Fruit fly (Drosophila melanogaster) whole organism, prepupa: Measurements from ENCODE around the gene timeout.

Source experiments
- Blimp-1 ChIP-seq: fragments of 200-800 bp; sonication (Bioruptor generic); optimal IDR thresholded peaks from 3 replicates; lab custom pipeline; 2017; ENCODE audit warnings: missing biosample characterization, missing genetic modification characterization, mild to moderate bottlenecking, moderate library complexity, missing genetic modification reagents
- CG10631 ChIP-seq: fragments of 200-800 bp; sonication (Bioruptor generic); optimal IDR thresholded peaks from 2 replicates; lab custom pipeline; 2016; ENCODE audit warnings: missing biosample characterization, missing genetic modification characterization
- CG10669 ChIP-seq: fragments of 200-800 bp; sonication (Bioruptor generic); optimal IDR thresholded peaks from 3 replicates; lab custom pipeline; 2018; ENCODE audit warnings: missing biosample characterization, mild to moderate bottlenecking, missing genetic modification characterization, moderate library complexity
- CG11294 ChIP-seq: fragments of 200-800 bp; sonication (Bioruptor generic); IDR thresholded peaks from 2 replicates; pipeline ENCODE4 v1.3.6; 2022; ENCODE audit warnings: missing biosample characterization, missing genetic modification characterization
- CG11762 ChIP-seq: fragments of 200-800 bp; sonication (Bioruptor generic); optimal IDR thresholded peaks from 3 replicates; lab custom pipeline; 2016; ENCODE audit warnings: missing biosample characterization, missing genetic modification characterization; ENCODE audit not compliant: insufficient read depth
- CG11902 ChIP-seq: fragments of 200-800 bp; sonication (Bioruptor generic); optimal IDR thresholded peaks from 3 replicates; lab custom pipeline; 2016; ENCODE audit warnings: missing biosample characterization, missing genetic modification characterization
- CG15336 ChIP-seq: fragments of 200-800 bp; sonication (Bioruptor generic); IDR thresholded peaks from 2 replicates; pipeline ENCODE4 v1.3.6; 2022; ENCODE audit warnings: missing biosample characterization, missing genetic modification characterization
- CG1621 ChIP-seq: fragments of 200-800 bp; sonication (Bioruptor generic); optimal IDR thresholded peaks from 3 replicates; lab custom pipeline; 2018; ENCODE audit warnings: missing biosample characterization, mild to moderate bottlenecking, missing genetic modification characterization
- CG16779 ChIP-seq: fragments of 200-800 bp; sonication (Bioruptor generic); optimal IDR thresholded peaks from 3 replicates; lab custom pipeline; 2017; ENCODE audit warnings: missing biosample characterization, mild to moderate bottlenecking, missing genetic modification characterization
- CG31627 ChIP-seq: fragments of 200-800 bp; sonication (Bioruptor generic); optimal IDR thresholded peaks from 3 replicates; lab custom pipeline; 2016; ENCODE audit warnings: missing biosample characterization, missing genetic modification characterization
- CG32006 ChIP-seq: fragments of 200-800 bp; sonication (Bioruptor generic); optimal IDR thresholded peaks from 3 replicates; lab custom pipeline; 2017; ENCODE audit warnings: missing biosample characterization, mild to moderate bottlenecking, missing genetic modification characterization
- CG34406 ChIP-seq: fragments of 200-800 bp; sonication (Bioruptor generic); optimal IDR thresholded peaks from 3 replicates; lab custom pipeline; 2016; ENCODE audit warnings: missing biosample characterization, missing genetic modification characterization
- CG4318 ChIP-seq: fragments of 200-800 bp; sonication (Bioruptor generic); optimal IDR thresholded peaks from 3 replicates; lab custom pipeline; 2017; ENCODE audit warnings: missing biosample characterization, mild to moderate bottlenecking, missing genetic modification characterization
- CG6163 ChIP-seq: fragments of 200-800 bp; sonication (Bioruptor generic); IDR thresholded peaks from 3 replicates; pipeline ENCODE4 v1.3.6; 2022; ENCODE audit warnings: missing biosample characterization, missing genetic modification characterization
- CG6276 ChIP-seq: fragments of 200-800 bp; sonication (Bioruptor generic); optimal IDR thresholded peaks from 2 replicates; lab custom pipeline; 2017; ENCODE audit warnings: missing biosample characterization, mild to moderate bottlenecking, missing genetic modification characterization
- CG6792 ChIP-seq: fragments of 200-800 bp; sonication (Bioruptor generic); optimal IDR thresholded peaks from 3 replicates; lab custom pipeline; 2016; ENCODE audit warnings: missing biosample characterization, missing genetic modification characterization
- CG6808 ChIP-seq: fragments of 200-800 bp; sonication (Bioruptor generic); optimal IDR thresholded peaks from 3 replicates; lab custom pipeline; 2017; ENCODE audit warnings: missing biosample characterization, missing genetic modification characterization, mild to moderate bottlenecking, moderate library complexity, missing genetic modification reagents
- CG6854 ChIP-seq: fragments of 200-800 bp; sonication (Bioruptor generic); optimal IDR thresholded peaks from 2 replicates; lab custom pipeline; 2017; ENCODE audit warnings: missing biosample characterization, mild to moderate bottlenecking, missing genetic modification characterization
- CG7368 ChIP-seq: fragments of 200-800 bp; sonication (Bioruptor generic); optimal IDR thresholded peaks from 3 replicates; lab custom pipeline; 2016; ENCODE audit warnings: missing biosample characterization, missing genetic modification characterization
- CG8632 ChIP-seq: fragments of 200-800 bp; sonication (Bioruptor generic); optimal IDR thresholded peaks from 3 replicates; lab custom pipeline; 2016; ENCODE audit warnings: missing biosample characterization, missing genetic modification characterization
- CG9139 ChIP-seq: fragments of 200-800 bp; sonication (Bioruptor generic); optimal IDR thresholded peaks from 3 replicates; lab custom pipeline; 2017; ENCODE audit warnings: missing biosample characterization, mild to moderate bottlenecking, missing genetic modification characterization
- Eip93F ChIP-seq: fragments of 200-800 bp; sonication (Bioruptor generic); optimal IDR thresholded peaks from 2 replicates; lab custom pipeline; 2016; ENCODE audit warnings: missing biosample characterization, mild to moderate bottlenecking, missing genetic modification characterization
- Ets21C ChIP-seq: fragments of 200-800 bp; sonication (Bioruptor generic); optimal IDR thresholded peaks from 3 replicates; lab custom pipeline; 2016; ENCODE audit warnings: missing biosample characterization, missing genetic modification characterization
- Ets96B ChIP-seq: fragments of 200-800 bp; optimal IDR thresholded peaks from 2 replicates; lab custom pipeline; 2019; ENCODE audit warnings: missing biosample characterization, mild to moderate bottlenecking, missing genetic modification characterization, moderate library complexity
- Gug ChIP-seq: fragments of 200-800 bp; sonication (Bioruptor generic); IDR thresholded peaks from 2 replicates; pipeline ENCODE4 v1.3.6; 2022; ENCODE audit warnings: missing biosample characterization, missing genetic modification characterization
- Hr38 ChIP-seq: sonication (Bioruptor generic); optimal IDR thresholded peaks from 2 replicates; lab custom pipeline; 2016; ENCODE audit warnings: missing biosample characterization, missing genetic modification characterization
- Hr39 ChIP-seq: fragments of 200-800 bp; sonication (Bioruptor generic); optimal IDR thresholded peaks from 2 replicates; lab custom pipeline; 2016; ENCODE audit warnings: missing biosample characterization, missing genetic modification characterization
- Met ChIP-seq: fragments of 200-800 bp; sonication (Bioruptor generic); optimal IDR thresholded peaks from 3 replicates; lab custom pipeline; 2016; ENCODE audit warnings: missing biosample characterization, missing genetic modification characterization
- OdsH ChIP-seq: fragments of 200-800 bp; sonication (Bioruptor generic); optimal IDR thresholded peaks from 3 replicates; lab custom pipeline; 2016; ENCODE audit warnings: missing biosample characterization, missing genetic modification characterization
- Smox ChIP-seq: fragments of 200-800 bp; sonication (Bioruptor generic); optimal IDR thresholded peaks from 3 replicates; lab custom pipeline; 2016; ENCODE audit warnings: missing biosample characterization, missing genetic modification characterization
- Sox102F ChIP-seq: fragments of 200-800 bp; sonication (Bioruptor generic); optimal IDR thresholded peaks from 2 replicates; lab custom pipeline; 2016; ENCODE audit warnings: missing biosample characterization, mild to moderate bottlenecking, missing genetic modification characterization
- Sox14 ChIP-seq: fragments of 200-800 bp; sonication (Bioruptor generic); optimal IDR thresholded peaks from 3 replicates; lab custom pipeline; 2016; ENCODE audit warnings: missing biosample characterization, missing genetic modification characterization
- Sox15 ChIP-seq: fragments of 200-800 bp; sonication (Bioruptor generic); optimal IDR thresholded peaks from 3 replicates; lab custom pipeline; 2016; ENCODE audit warnings: missing biosample characterization, missing genetic modification characterization
- achi ChIP-seq: fragments of 200-800 bp; sonication (Bioruptor generic); optimal IDR thresholded peaks from 3 replicates; lab custom pipeline; 2016; ENCODE audit warnings: missing biosample characterization, missing genetic modification characterization
- acj6 ChIP-seq: fragments of 200-800 bp; sonication (Bioruptor generic); optimal IDR thresholded peaks from 3 replicates; lab custom pipeline; 2016; ENCODE audit warnings: missing biosample characterization, missing genetic modification characterization
- cyc ChIP-seq: fragments of 200-800 bp; sonication (Bioruptor generic); optimal IDR thresholded peaks from 3 replicates; lab custom pipeline; 2016; ENCODE audit warnings: missing biosample characterization, missing genetic modification characterization
- dac ChIP-seq: fragments of 200-800 bp; sonication (Bioruptor generic); optimal IDR thresholded peaks from 2 replicates; lab custom pipeline; 2017; ENCODE audit warnings: missing biosample characterization, mild to moderate bottlenecking, missing genetic modification characterization
- dsx ChIP-seq: fragments of 200-800 bp; optimal IDR thresholded peaks from 3 replicates; lab custom pipeline; 2019; ENCODE audit warnings: missing biosample characterization, mild to moderate bottlenecking, missing genetic modification characterization, moderate library complexity; ENCODE audit not compliant: poor library complexity, severe bottlenecking
- eg ChIP-seq: fragments of 200-800 bp; sonication (Bioruptor generic); IDR thresholded peaks from 3 replicates; pipeline ENCODE4 v1.3.6; 2022; ENCODE audit warnings: missing biosample characterization, missing genetic modification characterization
- esn ChIP-seq: fragments of 200-800 bp; sonication (Bioruptor generic); optimal IDR thresholded peaks from 2 replicates; lab custom pipeline; 2016; ENCODE audit warnings: missing biosample characterization, mild to moderate bottlenecking, missing genetic modification characterization, moderate library complexity
- fd59A ChIP-seq: fragments of 200-800 bp; sonication (Bioruptor generic); optimal IDR thresholded peaks from 2 replicates; lab custom pipeline; 2017; ENCODE audit warnings: missing biosample characterization, mild to moderate bottlenecking, missing genetic modification characterization, missing genetic modification reagents
- fd85E ChIP-seq: fragments of 200-800 bp; sonication (Bioruptor generic); optimal IDR thresholded peaks from 3 replicates; lab custom pipeline; 2016; ENCODE audit warnings: missing biosample characterization, missing genetic modification characterization
- fkh ChIP-seq: fragments of 200-800 bp; sonication (Bioruptor generic); optimal IDR thresholded peaks from 3 replicates; lab custom pipeline; 2017; ENCODE audit warnings: missing biosample characterization, mild to moderate bottlenecking, missing genetic modification characterization, moderate library complexity
- pdm3 ChIP-seq: fragments of 200-800 bp; sonication (Bioruptor generic); optimal IDR thresholded peaks from 3 replicates; lab custom pipeline; 2016; ENCODE audit warnings: missing biosample characterization, missing genetic modification characterization
- salr ChIP-seq, 2 experiments: fragments of 200-800 bp; sonication (Bioruptor generic); optimal IDR thresholded peaks; 3 replicates each; lab custom pipeline; 2016 to 2018; ENCODE audit warnings: missing biosample characterization in 2 of 2, missing genetic modification characterization in 2 of 2, mild to moderate bottlenecking in 1 of 2
- spab ChIP-seq: fragments of 200-800 bp; sonication (Bioruptor generic); optimal IDR thresholded peaks from 2 replicates; lab custom pipeline; 2017; ENCODE audit warnings: missing biosample characterization, mild to moderate bottlenecking, missing genetic modification characterization, missing genetic modification reagents
- ss ChIP-seq, 2 experiments: fragments of 200-800 bp; sonication (Bioruptor generic); optimal IDR thresholded peaks; 2 replicates in 1 of 2; 3 replicates in 1 of 2; lab custom pipeline; 2017 to 2018; ENCODE audit warnings: mild to moderate bottlenecking in 2 of 2, missing biosample characterization in 2 of 2, missing genetic modification characterization in 2 of 2, moderate library complexity in 1 of 2
- svp ChIP-seq: fragments of 200-800 bp; sonication (Bioruptor generic); peaks from one replicate; lab custom pipeline; 2016; ENCODE audit warnings: missing biosample characterization, missing genetic modification characterization
- topi ChIP-seq: fragments of 200-800 bp; sonication (Bioruptor generic); optimal IDR thresholded peaks from 3 replicates; lab custom pipeline; 2016; ENCODE audit warnings: missing biosample characterization, missing genetic modification characterization
- vri ChIP-seq: fragments of 200-800 bp; sonication (Bioruptor generic); optimal IDR thresholded peaks from 3 replicates; lab custom pipeline; 2016; ENCODE audit warnings: missing biosample characterization, mild to moderate bottlenecking, missing genetic modification characterization

The timeout gene

dm6 chr3R:13088942-13089341 is 491 bp downstream of the timeout start, which contains the start of gene CG34308:
TSS of gene CG34308 (plus strand) at chr3R:13089242.
- TF ChIP-seq eg, result no peak
- TF ChIP-seq CG6792, result no peak
- no peak for TF ChIP-seq pdm3
- TF ChIP-seq topi, result no peak
- no peak for TF ChIP-seq fd85E (GFP tag; lab: Kevin White, UChicago)
- TF ChIP-seq CG10669 (GFP tag; lab: Kevin White, UChicago), result no peak
- no peak for TF ChIP-seq dac (GFP tag; lab: Kevin White, UChicago)
- no peak for TF ChIP-seq esn

dm6 chr3R:13091666-13092065 is 3.2 kb downstream of the timeout start:
- TF ChIP-seq Hr39 (GFP tag; lab: Kevin White, UChicago), result no peak
- peak; percentile 45 for TF ChIP-seq Ets96B (tag; lab: Kevin White, UChicago)
- TF ChIP-seq eg, result no peak
- no peak for TF ChIP-seq Eip93F (GFP tag; lab: Kevin White, UChicago)
- TF ChIP-seq CG7368 (GFP tag; lab: Kevin White, UChicago), result no peak
- TF ChIP-seq CG6854 (GFP tag; lab: Kevin White, UChicago), result no peak
- no peak for TF ChIP-seq achi (GFP tag; lab: Kevin White, UChicago)
- no peak for TF ChIP-seq Smox (GFP tag; lab: Kevin White, UChicago)
- no peak for TF ChIP-seq fkh (GFP tag; lab: Kevin White, UChicago)
- TF ChIP-seq CG34406 (GFP tag; lab: Kevin White, UChicago), result no peak
- peak; percentile 28 for TF ChIP-seq CG10669 (GFP tag; lab: Kevin White, UChicago)
- TF ChIP-seq Sox102F, result no peak
- TF ChIP-seq vri (GFP tag; lab: Kevin White, UChicago), result no peak
- TF ChIP-seq CG1621 (tag; lab: Kevin White, UChicago), result peak; percentile 6
- TF ChIP-seq CG11294 (GFP tag; lab: Robert Waterston, UW), result no peak
- TF ChIP-seq Gug (GFP tag; lab: Robert Waterston, UW), result no peak
- peak; percentile 2 for TF ChIP-seq acj6 (GFP tag; lab: Kevin White, UChicago)
- TF ChIP-seq spab (GFP tag; lab: Kevin White, UChicago), result peak; percentile 24
- no peak for TF ChIP-seq fd85E (GFP tag; lab: Kevin White, UChicago)
- TF ChIP-seq CG11762, result no peak
- no peak for TF ChIP-seq CG16779 (tag; lab: Kevin White, UChicago)
- TF ChIP-seq ss (GFP tag; optimal IDR thresholded peaks at IDR 0.05; lab: Kevin White, UChicago), result peak in 1 of 2 experiments; percentile 28
- no peak for TF ChIP-seq Met (GFP tag; lab: Kevin White, UChicago)
- no peak for TF ChIP-seq Hr38
- TF ChIP-seq Sox15 (GFP tag; lab: Kevin White, UChicago), result no peak
- no peak for TF ChIP-seq CG4318 (GFP tag; lab: Kevin White, UChicago)
- peak; percentile 8 for TF ChIP-seq OdsH (GFP tag; lab: Kevin White, UChicago)
- TF ChIP-seq esn, result no peak
- TF ChIP-seq dsx, result peak; percentile 24
- TF ChIP-seq Ets21C (GFP tag; lab: Kevin White, UChicago), result no peak
- TF ChIP-seq cyc (GFP tag; lab: Kevin White, UChicago), result no peak
- TF ChIP-seq Blimp-1 (GFP tag; lab: Kevin White, UChicago), result no peak
- TF ChIP-seq Sox14 (GFP tag; lab: Kevin White, UChicago), result no peak
- TF ChIP-seq salr (GFP tag; optimal IDR thresholded peaks at IDR 0.05; lab: Kevin White, UChicago), result no peak
- TF ChIP-seq CG6792, result no peak
- TF ChIP-seq svp (GFP tag; lab: Kevin White, UChicago), result peak; percentile 58
- no peak for TF ChIP-seq CG9139 (GFP tag; lab: Kevin White, UChicago)
- no peak for TF ChIP-seq CG8632
- no peak for TF ChIP-seq CG6276 (GFP tag; lab: Kevin White, UChicago)
- no peak for TF ChIP-seq topi
- TF ChIP-seq CG32006 (GFP tag; lab: Kevin White, UChicago), result peak; percentile 25
- peak; percentile 20 for TF ChIP-seq CG10631 (GFP tag; lab: Kevin White, UChicago)
- no peak for TF ChIP-seq fd59A (GFP tag; lab: Kevin White, UChicago)
- no peak for TF ChIP-seq CG11902 (GFP tag; lab: Kevin White, UChicago)
- no peak for TF ChIP-seq CG31627
- no peak for TF ChIP-seq CG6808
- no peak for TF ChIP-seq CG6163 (GFP tag; lab: Robert Waterston, UW)
- TF ChIP-seq CG15336, result no peak
